Worm (Caenorhabditis elegans) whole organism, L4/young adult: ENCODE data around the gene C04B4.2.

Experiments used
- W03F9.2 ChIP-seq: fragments of 150-350 bp; optimal IDR thresholded peaks from 2 replicates; lab custom pipeline; 2014; ENCODE audit warnings: missing biosample characterization, missing genetic modification characterization
- dao-5 ChIP-seq: sonication (generic microtip); optimal IDR thresholded peaks from 2 replicates; lab custom pipeline; 2016; ENCODE audit warnings: missing genotype, missing genetic modification characterization, moderate library complexity, missing compliant biosample characterization
- him-1 ChIP-seq: sonication (generic microtip); optimal IDR thresholded peaks from 2 replicates; lab custom pipeline; 2016; ENCODE audit warnings: missing genotype, missing genetic modification reagents, missing genetic modification characterization, missing compliant biosample characterization

The C04B4.2 gene

ce11 chrX:12282911-12283310 is at the start of gene C04B4.2:
C04B4.2 (plus strand) TSS chrX:12283281.
- TF ChIP-seq W03F9.2 (tag; lab: Kevin White, UChicago): no peak
- TF ChIP-seq him-1 (tag; lab: Kevin White, UChicago): no peak
- TF ChIP-seq dao-5 (tag; lab: Kevin White, UChicago): no peak

- no peak for TF ChIP-seq W03F9.2 (tag; lab: Kevin White, UChicago)
- TF ChIP-seq him-1 (tag; lab: Kevin White, UChicago): no peak
- TF ChIP-seq dao-5 (tag; lab: Kevin White, UChicago): no peak
These were observed 48.7 kb upstream of the C04B4.2 start for ce11 chrX:12234424-12234823.

- TF ChIP-seq him-1 (tag; lab: Kevin White, UChicago): no peak
- TF ChIP-seq dao-5 (tag; lab: Kevin White, UChicago): no peak
- TF ChIP-seq W03F9.2 (tag; lab: Kevin White, UChicago): no peak
These were observed 47.7 kb upstream of the C04B4.2 start, which contains the start of gene C23H4.6 for ce11 chrX:12235388-12235787. C23H4.6 (plus strand) TSS chrX:12235606.

ce11 chrX:12241457-12241856 is 41.6 kb upstream of the C04B4.2 start, which contains the start of gene cest-3:
cest-3 (plus strand) TSS chrX:12241646.
- TF ChIP-seq him-1 (tag; lab: Kevin White, UChicago) (no peak), W03F9.2 (tag; lab: Kevin White, UChicago) (no peak), dao-5 (tag; lab: Kevin White, UChicago) (no peak)

- no peak for TF ChIP-seq dao-5 (tag; lab: Kevin White, UChicago)
- TF ChIP-seq W03F9.2 (tag; lab: Kevin White, UChicago): no peak
These were observed 40.2 kb upstream of the C04B4.2 start for ce11 chrX:12242902-12243301.

DNA sequence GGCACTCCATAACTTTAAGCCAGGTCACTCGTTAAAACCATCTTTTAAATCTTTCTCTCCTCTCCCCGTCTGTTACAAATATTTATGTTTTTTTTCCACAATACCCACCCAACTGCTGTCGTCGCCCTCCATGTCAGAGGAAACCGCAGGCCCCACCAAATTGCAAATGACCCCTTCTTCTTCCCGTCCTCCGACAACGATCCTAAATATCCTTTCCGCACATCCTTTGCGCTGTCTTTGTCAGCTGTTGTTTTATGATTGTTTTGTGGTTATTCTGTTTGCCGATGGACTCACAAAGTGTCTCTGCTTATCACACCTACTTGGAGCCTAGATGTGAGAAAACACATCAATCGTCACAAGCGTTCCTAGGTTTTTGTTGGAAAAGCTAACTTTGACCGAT is 34.9 kb upstream of the C04B4.2 start:
- no peak for TF ChIP-seq W03F9.2 (tag; lab: Kevin White, UChicago)
- TF ChIP-seq him-1 (tag; lab: Kevin White, UChicago): no peak
- TF ChIP-seq dao-5 (tag; lab: Kevin White, UChicago): no peak

DNA sequence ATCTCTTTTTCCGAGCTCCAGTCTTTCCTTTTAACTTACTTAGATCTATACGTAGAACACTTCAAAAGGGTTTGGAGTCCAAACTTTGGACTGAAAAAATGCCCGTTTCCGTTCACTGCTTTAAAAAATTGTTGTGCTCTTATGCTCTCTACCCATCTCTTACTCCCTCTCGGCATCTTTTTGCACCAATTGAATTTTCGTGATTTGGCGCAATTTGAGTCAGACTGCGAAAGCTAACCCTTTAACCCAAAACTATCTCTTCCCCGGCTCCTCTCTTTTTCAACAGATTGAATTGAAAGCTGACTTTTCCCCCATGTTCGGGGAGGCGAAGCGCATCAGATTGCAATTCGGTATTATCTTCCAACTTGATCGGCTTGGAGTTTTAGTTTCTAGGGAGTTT is 30.9 kb upstream of the C04B4.2 start:
- TF ChIP-seq him-1 (tag; lab: Kevin White, UChicago): no peak
- TF ChIP-seq dao-5 (tag; lab: Kevin White, UChicago): no peak
- TF ChIP-seq W03F9.2 (tag; lab: Kevin White, UChicago): no peak

ce11 chrX:12256594-12257048 is 26.5 kb upstream of the C04B4.2 start, which contains the start of gene E01G6.2:
E01G6.2 (plus strand) TSS chrX:12256644.
- TF ChIP-seq dao-5 (tag; lab: Kevin White, UChicago) (no peak), W03F9.2 (tag; lab: Kevin White, UChicago) (no peak), him-1 (tag; lab: Kevin White, UChicago) (no peak)

ce11 chrX:12260381-12260931 is 22.6 kb upstream of the C04B4.2 start, which contains the start of gene E01G6.1:
E01G6.1 (plus strand) TSS chrX:12260881.
- TF ChIP-seq him-1 (tag; lab: Kevin White, UChicago) (no peak), W03F9.2 (tag; lab: Kevin White, UChicago) (no peak), dao-5 (tag; lab: Kevin White, UChicago) (no peak)

DNA sequence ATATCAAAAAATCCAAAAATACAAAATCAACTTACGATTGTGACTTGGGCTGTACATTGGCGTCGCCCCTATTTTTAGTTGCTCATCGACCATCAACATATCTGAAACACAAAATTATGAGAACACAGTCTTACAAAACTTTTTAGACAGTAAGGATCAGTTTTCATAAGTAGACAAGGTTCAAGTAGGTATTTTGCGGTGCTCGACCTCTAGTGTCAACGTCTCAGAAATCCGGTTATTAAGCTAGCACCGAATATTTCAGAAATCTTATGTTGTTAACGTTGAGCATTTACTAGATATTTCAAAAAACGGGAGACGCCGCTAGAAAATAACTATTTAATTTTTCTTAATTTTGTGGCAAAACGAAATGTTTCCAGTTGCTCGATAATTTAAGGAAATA is 12.2 kb upstream of the C04B4.2 start, which contains the start of gene otpl-8:
Gene otpl-8, minus strand, starts transcription at position 101 of the 400 bp plus-strand sequence.
- TF ChIP-seq dao-5 (tag; lab: Kevin White, UChicago) (no peak), him-1 (tag; lab: Kevin White, UChicago) (no peak), W03F9.2 (tag; lab: Kevin White, UChicago) (no peak)

DNA sequence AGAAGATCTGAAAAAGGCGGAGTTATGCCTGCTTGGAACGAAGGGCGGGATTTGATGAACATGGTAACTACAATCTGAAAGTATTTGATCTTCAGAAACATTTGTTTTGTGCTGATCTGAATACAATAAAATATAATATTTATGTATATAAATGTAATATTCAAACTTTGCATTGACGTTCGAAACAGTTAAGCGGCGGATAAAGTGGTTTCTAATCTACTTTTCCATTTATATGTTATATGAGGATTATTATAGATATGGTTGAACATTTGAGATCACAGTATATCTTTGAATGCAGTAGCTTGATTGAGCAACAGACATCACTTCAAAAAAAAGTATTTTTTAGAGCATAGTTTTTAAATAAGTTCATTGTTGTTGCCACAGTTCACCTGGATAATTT is 9.2 kb upstream of the C04B4.2 start, which contains the start of gene H19J13.2:
Gene H19J13.2, minus strand, starts transcription at position 101 of the 400 bp plus-strand sequence.
- TF ChIP-seq him-1 (tag; lab: Kevin White, UChicago): no peak
- TF ChIP-seq dao-5 (tag; lab: Kevin White, UChicago): no peak
- TF ChIP-seq W03F9.2 (tag; lab: Kevin White, UChicago): no peak

DNA sequence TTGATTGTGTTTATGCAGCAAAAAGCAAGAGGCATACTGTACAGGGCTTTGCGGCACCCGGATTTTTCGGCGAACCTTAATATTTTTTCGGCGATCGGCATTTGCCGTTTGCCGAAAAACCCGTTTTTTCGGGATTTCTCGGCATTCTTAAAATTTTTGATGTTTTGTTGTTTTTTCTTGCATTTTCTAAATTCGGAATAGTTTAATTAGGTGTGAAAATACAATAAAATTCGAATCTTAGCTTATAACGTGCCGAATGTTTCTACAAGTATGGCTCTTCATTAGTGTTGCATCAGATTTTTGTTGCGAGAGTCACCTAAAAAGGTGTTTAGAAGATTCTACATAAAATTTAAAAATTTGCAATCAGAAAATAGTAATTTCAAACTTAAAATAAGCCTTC is 7.5 kb upstream of the C04B4.2 start, which contains the start of gene C04B4.6:
Gene C04B4.6, minus strand, starts transcription at position 101 of the 400 bp plus-strand sequence.
- no peak for TF ChIP-seq W03F9.2 (tag; lab: Kevin White, UChicago)
- TF ChIP-seq him-1 (tag; lab: Kevin White, UChicago): no peak
- TF ChIP-seq dao-5 (tag; lab: Kevin White, UChicago): no peak

- TF ChIP-seq dao-5 (tag; lab: Kevin White, UChicago): no peak
- no peak for TF ChIP-seq W03F9.2 (tag; lab: Kevin White, UChicago)
- TF ChIP-seq him-1 (tag; lab: Kevin White, UChicago): no peak
These were observed 2.6 kb upstream of the C04B4.2 start, which contains the start of gene C04B4.1 for ce11 chrX:12280477-12280876. C04B4.1 (plus strand) TSS chrX:12280777.

ce11 chrX:12284161-12284560 is 1.1 kb downstream of the C04B4.2 start:
- TF ChIP-seq dao-5 (tag; lab: Kevin White, UChicago) (no peak), him-1 (tag; lab: Kevin White, UChicago) (no peak), W03F9.2 (tag; lab: Kevin White, UChicago) (no peak)
